In the genomic region with DNA sequence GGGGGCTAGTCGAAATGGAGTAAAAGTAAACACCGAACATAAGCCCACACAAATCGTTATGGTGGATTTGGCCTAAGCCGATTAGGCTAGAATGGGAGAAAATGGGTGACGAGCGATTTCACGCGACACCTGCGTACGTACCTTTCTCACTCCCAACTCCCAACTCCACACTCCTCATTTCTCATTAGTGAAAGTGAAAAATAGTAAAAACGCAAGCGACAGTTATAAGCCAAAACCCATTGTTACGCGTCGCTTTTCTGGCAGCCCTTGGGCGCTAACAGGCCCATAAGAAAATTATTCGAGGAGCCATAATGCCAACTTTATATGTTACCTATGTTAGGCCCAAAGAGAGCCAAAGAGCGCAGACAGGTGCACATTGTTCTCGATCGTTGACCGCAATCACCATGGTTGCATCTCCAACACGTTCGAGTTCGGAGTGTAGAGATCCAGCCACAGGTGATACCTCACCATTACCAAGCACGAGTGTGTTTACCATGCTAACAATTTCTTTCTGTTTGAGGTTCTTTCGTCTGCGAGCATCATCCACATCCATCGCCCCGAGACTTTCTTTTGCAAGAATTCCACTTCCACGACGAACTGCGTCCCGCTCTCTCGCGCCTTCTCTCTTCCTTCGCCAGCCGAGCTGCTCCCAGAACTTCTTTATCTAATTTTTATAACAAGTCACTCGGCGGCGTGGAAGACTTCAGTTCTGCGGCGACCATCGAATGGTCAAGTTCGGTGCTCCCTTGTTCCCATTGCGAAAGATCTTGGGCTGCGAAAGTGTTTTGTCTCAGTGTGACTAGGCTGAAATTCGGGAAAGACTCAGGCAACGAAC, we compare ENCODE assay signal across 4 fruit fly cellular contexts.
TF ChIP-seq lines count a peak whose summit lies in the region.

neo (plus strand) TSS at position 698 of the 835 bp plus-strand sequence.

- no peak for TF ChIP-seq CTCF in whole organism, embryonic (GFP tag; optimal IDR thresholded peaks at IDR 0.05; lab: Kevin White, UChicago)

TF ChIP-seq in whole organism, 6 proteins besides CTCF, POLR2A, EP300 and RAD21:
- TF ChIP-seq pan (optimal IDR thresholded peaks at IDR 0.05; lab: Kevin White, UChicago) (no peak), Dll (optimal IDR thresholded peaks at IDR 0.05; lab: Kevin White, UChicago) (peak; percentile 16)

TF ChIP-seq in whole organism, embryonic, 481 proteins besides CTCF, POLR2A, EP300 and RAD21 (continues in another document):
- TF ChIP-seq HLHmδ (GFP tag; optimal IDR thresholded peaks at IDR 0.05; lab: Kevin White, UChicago) = peak; percentile 12
- TF ChIP-seq CG34422 (GFP tag; IDR thresholded peaks at IDR 0.05; lab: Robert Waterston, UW) = no peak
- no peak for TF ChIP-seq CG17802 (tag; optimal IDR thresholded peaks at IDR 0.05; lab: Kevin White, UChicago)
- peak; percentile 85 for TF ChIP-seq Ets65A (GFP tag; lab: Kevin White, UChicago)
- no peak for TF ChIP-seq pita (GFP tag; optimal IDR thresholded peaks at IDR 0.05; lab: Kevin White, UChicago)
- peak; percentile 68 for TF ChIP-seq Med (GFP tag; lab: Kevin White, UChicago)
- TF ChIP-seq oc (tag; optimal IDR thresholded peaks at IDR 0.05; lab: Kevin White, UChicago) = peak; percentile 89
- TF ChIP-seq Blimp-1 (GFP tag; optimal IDR thresholded peaks at IDR 0.05; lab: Kevin White, UChicago) = peak; percentile 97
- TF ChIP-seq ato (GFP tag; IDR thresholded peaks at IDR 0.05; lab: Robert Waterston, UW; ENCODE audit: partially characterized antibody) = 0 out of 2 replicates have a peak, but pooled peaks have one; percentile 11
- TF ChIP-seq jigr1 (GFP tag; IDR thresholded peaks at IDR 0.05; lab: Robert Waterston, UW) = no peak
- TF ChIP-seq Spps (tag; optimal IDR thresholded peaks at IDR 0.05; lab: Kevin White, UChicago) = no peak
- no peak for TF ChIP-seq Bteb2 (GFP tag; optimal IDR thresholded peaks at IDR 0.05; lab: Kevin White, UChicago)
- TF ChIP-seq vfl (GFP tag; optimal IDR thresholded peaks at IDR 0.05; lab: Kevin White, UChicago) = no peak
- TF ChIP-seq Neu2 (GFP tag; optimal IDR thresholded peaks at IDR 0.05; lab: Kevin White, UChicago; ENCODE audit: borderline replicate concordance) = no peak
- TF ChIP-seq CG3163 (GFP tag; optimal IDR thresholded peaks at IDR 0.05; lab: Kevin White, UChicago) = peak; percentile 41
- TF ChIP-seq HmgD (GFP tag; optimal IDR thresholded peaks at IDR 0.05; lab: Kevin White, UChicago) = no peak
- TF ChIP-seq Lim3 (GFP tag; IDR thresholded peaks at IDR 0.05; lab: Robert Waterston, UW) = no peak
- no peak for TF ChIP-seq zen2 (GFP tag; IDR thresholded peaks at IDR 0.05; lab: Robert Waterston, UW; ENCODE audit: partially characterized antibody)
- TF ChIP-seq Stat92E (GFP tag; optimal IDR thresholded peaks at IDR 0.05; lab: Kevin White, UChicago) = peak in 1 of 3 experiments; percentile 10
- TF ChIP-seq Trl (optimal IDR thresholded peaks at IDR 0.05; lab: Kevin White, UChicago) = peak in 1 of 2 experiments; percentile 52
- TF ChIP-seq Trl (GFP tag; optimal IDR thresholded peaks at IDR 0.05; lab: Kevin White, UChicago) = no peak
- peak; percentile 44 for TF ChIP-seq sens (GFP tag; lab: Kevin White, UChicago)
- TF ChIP-seq gcm (GFP tag; optimal IDR thresholded peaks at IDR 0.05; lab: Kevin White, UChicago) = no peak
- TF ChIP-seq kni (GFP tag; optimal IDR thresholded peaks at IDR 0.05; lab: Kevin White, UChicago) = peak; percentile 33
- TF ChIP-seq CG17612 (GFP tag; IDR thresholded peaks at IDR 0.05; lab: Robert Waterston, UW) = no peak

TF ChIP-seq in whole organism, prepupa, 60 proteins besides CTCF, POLR2A, EP300 and RAD21:
- TF ChIP-seq fd59A (GFP tag; optimal IDR thresholded peaks at IDR 0.05; lab: Kevin White, UChicago) (no peak), CG6854 (GFP tag; optimal IDR thresholded peaks at IDR 0.05; lab: Kevin White, UChicago) (peak; percentile 70), CG6163 (GFP tag; IDR thresholded peaks at IDR 0.05; lab: Robert Waterston, UW) (0 out of 3 replicates have a peak, but pooled peaks have one; percentile 15), Eip93F (GFP tag; optimal IDR thresholded peaks at IDR 0.05; lab: Kevin White, UChicago) (no peak), Blimp-1 (GFP tag; optimal IDR thresholded peaks at IDR 0.05; lab: Kevin White, UChicago) (no peak), eg (GFP tag; IDR thresholded peaks at IDR 0.05; lab: Robert Waterston, UW) (peak; percentile 31; the same call in 1 of the 3 replicates), CG32006 (GFP tag; optimal IDR thresholded peaks at IDR 0.05; lab: Kevin White, UChicago) (no peak), spab (GFP tag; optimal IDR thresholded peaks at IDR 0.05; lab: Kevin White, UChicago) (no peak)
TF ChIP-seq in whole organism, prepupa: peak in this region for 3.

TF ChIP-seq in whole organism, pupa, 21 proteins besides CTCF, POLR2A, EP300 and RAD21:
- TF ChIP-seq CG14655 (GFP tag; optimal IDR thresholded peaks at IDR 0.05; lab: Kevin White, UChicago) = no peak
- no peak for TF ChIP-seq CG32121 (GFP tag; IDR thresholded peaks at IDR 0.05; lab: Robert Waterston, UW)
- TF ChIP-seq CG9948 (tag; optimal IDR thresholded peaks at IDR 0.05; lab: Kevin White, UChicago) = no peak
- TF ChIP-seq EcR (GFP tag; optimal IDR thresholded peaks at IDR 0.05; lab: Kevin White, UChicago) = peak; percentile 87
- no peak for TF ChIP-seq Pif1A (GFP tag; optimal IDR thresholded peaks at IDR 0.05; lab: Kevin White, UChicago)
- no peak for TF ChIP-seq Ets98B (GFP tag; IDR thresholded peaks at IDR 0.05; lab: Robert Waterston, UW)
- no peak for TF ChIP-seq CG15710 (tag; optimal IDR thresholded peaks at IDR 0.05; lab: Kevin White, UChicago)
TF ChIP-seq in whole organism, pupa: peak in this region for 1.
